Fruit fly (Drosophila melanogaster) whole organism, embryonic: Measurements from ENCODE around the gene CG7183.

Source experiments
- Atf3 ChIP-seq: fragments of 200-800 bp; sonication (Bioruptor generic); optimal IDR thresholded peaks from 3 replicates; lab custom pipeline; 2016; ENCODE audit warnings: missing biosample characterization, missing genetic modification characterization
- BtbVII ChIP-seq: fragments of 200-800 bp; sonication (Bioruptor generic); optimal IDR thresholded peaks from 3 replicates; lab custom pipeline; 2017; ENCODE audit warnings: missing biosample characterization, mild to moderate bottlenecking, missing genetic modification characterization
- CG10565 ChIP-seq: fragments of 200-800 bp; sonication (Bioruptor generic); optimal IDR thresholded peaks from 3 replicates; lab custom pipeline; 2016; ENCODE audit warnings: missing biosample characterization, mild to moderate bottlenecking, missing genetic modification characterization
- CG11456 ChIP-seq: fragments of 200-800 bp; sonication (Bioruptor generic); IDR thresholded peaks from 3 replicates; pipeline ENCODE4 v1.3.6; 2022; ENCODE audit warnings: missing biosample characterization, missing genetic modification characterization
- CG12236 ChIP-seq: fragments of 200-800 bp; sonication (Bioruptor generic); optimal IDR thresholded peaks from 2 replicates; lab custom pipeline; 2016; ENCODE audit warnings: missing biosample characterization, missing genetic modification characterization
- CG12769 ChIP-seq: fragments of 200-800 bp; sonication (Bioruptor generic); optimal IDR thresholded peaks from 2 replicates; lab custom pipeline; 2019; ENCODE audit warnings: missing biosample characterization, mild to moderate bottlenecking, missing genetic modification characterization, moderate library complexity
- CG13624 ChIP-seq: fragments of 200-800 bp; sonication (Bioruptor generic); optimal IDR thresholded peaks from 2 replicates; lab custom pipeline; 2016; ENCODE audit warnings: missing biosample characterization, missing genetic modification characterization
- CG14860 ChIP-seq: fragments of 200-800 bp; sonication (Bioruptor generic); IDR thresholded peaks from 3 replicates; pipeline ENCODE4 v1.3.6; 2022; ENCODE audit warnings: missing biosample characterization, missing genetic modification characterization; ENCODE audit not compliant: partially characterized antibody
- CG1529 ChIP-seq: fragments of 200-800 bp; sonication (Bioruptor generic); optimal IDR thresholded peaks from 3 replicates; lab custom pipeline; 2018; ENCODE audit warnings: missing biosample characterization, missing genetic modification characterization
- CG17359 ChIP-seq: fragments of 200-800 bp; sonication (Bioruptor generic); optimal IDR thresholded peaks from 3 replicates; lab custom pipeline; 2018; ENCODE audit warnings: missing biosample characterization, mild to moderate bottlenecking, missing genetic modification characterization, moderate library complexity
- CG1792 ChIP-seq: fragments of 200-800 bp; sonication (Bioruptor generic); optimal IDR thresholded peaks from 2 replicates; lab custom pipeline; 2016; ENCODE audit warnings: missing biosample characterization, missing genetic modification characterization
- CG18011 ChIP-seq: fragments of 200-800 bp; sonication (Bioruptor generic); optimal IDR thresholded peaks from 2 replicates; lab custom pipeline; 2017; ENCODE audit warnings: missing biosample characterization, missing genetic modification characterization, mild to moderate bottlenecking, moderate library complexity, missing genotype
- CG2116 ChIP-seq: fragments of 200-800 bp; sonication (Bioruptor generic); optimal IDR thresholded peaks from 3 replicates; lab custom pipeline; 2018; ENCODE audit warnings: missing biosample characterization, mild to moderate bottlenecking, missing genetic modification characterization
- CG2678 ChIP-seq: fragments of 200-800 bp; sonication (Bioruptor generic); optimal IDR thresholded peaks from 3 replicates; lab custom pipeline; 2019; ENCODE audit warnings: missing biosample characterization, mild to moderate bottlenecking, missing genetic modification characterization, moderate library complexity
- CG30403 ChIP-seq: fragments of 200-800 bp; sonication (Bioruptor generic); optimal IDR thresholded peaks from 3 replicates; lab custom pipeline; 2016; ENCODE audit warnings: missing biosample characterization, missing genetic modification characterization
- CG34224 ChIP-seq: fragments of 200-800 bp; sonication (Bioruptor generic); IDR thresholded peaks from 3 replicates; pipeline ENCODE4 v1.3.6; 2022; ENCODE audit warnings: missing biosample characterization, missing genetic modification characterization; ENCODE audit not compliant: partially characterized antibody
- CG3847 ChIP-seq: fragments of 200-800 bp; sonication (Bioruptor generic); IDR thresholded peaks from 2 replicates; pipeline ENCODE4 v1.3.6; 2022; ENCODE audit warnings: missing biosample characterization, missing genetic modification characterization
- CG5245 ChIP-seq: fragments of 200-800 bp; sonication (Bioruptor generic); optimal IDR thresholded peaks from 3 replicates; lab custom pipeline; 2016; ENCODE audit warnings: missing biosample characterization, missing genetic modification characterization
- CG6689 ChIP-seq: fragments of 200-800 bp; sonication (Bioruptor generic); IDR thresholded peaks from 2 replicates; pipeline ENCODE4 v1.3.6; 2022; ENCODE audit warnings: missing biosample characterization, missing genetic modification characterization
- CG7839 ChIP-seq: fragments of 200-800 bp; sonication (Bioruptor generic); optimal IDR thresholded peaks from 3 replicates; lab custom pipeline; 2018; ENCODE audit warnings: missing biosample characterization, mild to moderate bottlenecking, missing genetic modification characterization, moderate library complexity
- CG8478 ChIP-seq: fragments of >200 bp; optimal IDR thresholded peaks from 2 replicates; lab custom pipeline; 2018
- CTCF ChIP-seq: fragments of 200-800 bp; sonication (Bioruptor generic); optimal IDR thresholded peaks from 2 replicates; lab custom pipeline; 2017; ENCODE audit warnings: missing biosample characterization, mild to moderate bottlenecking, missing genetic modification characterization, moderate library complexity
- Chrac-16 ChIP-seq: fragments of 200-800 bp; sonication (Bioruptor generic); optimal IDR thresholded peaks from 3 replicates; lab custom pipeline; 2016; ENCODE audit warnings: missing biosample characterization, missing genetic modification characterization
- Dip3 ChIP-seq: fragments of 200-800 bp; sonication (Bioruptor generic); optimal IDR thresholded peaks from 3 replicates; lab custom pipeline; 2016; ENCODE audit warnings: missing biosample characterization, missing genetic modification characterization
- E2f2 ChIP-seq: fragments of 200-800 bp; sonication (Bioruptor generic); IDR thresholded peaks from 2 replicates; pipeline ENCODE4 v1.3.6; 2022; ENCODE audit warnings: missing biosample characterization, missing genetic modification characterization
- Fer2 ChIP-seq: fragments of 200-800 bp; sonication (Bioruptor generic); optimal IDR thresholded peaks from 2 replicates; lab custom pipeline; 2018; ENCODE audit warnings: missing biosample characterization, mild to moderate bottlenecking, missing genetic modification characterization, moderate library complexity
- Fer3 ChIP-seq: fragments of 200-800 bp; sonication (Bioruptor generic); optimal IDR thresholded peaks from 2 replicates; lab custom pipeline; 2018; ENCODE audit warnings: missing biosample characterization, mild to moderate bottlenecking, missing genetic modification characterization, moderate library complexity
- HLH54F ChIP-seq: fragments of 200-800 bp; sonication (Bioruptor generic); optimal IDR thresholded peaks from 3 replicates; lab custom pipeline; 2016; ENCODE audit warnings: missing biosample characterization, missing genetic modification characterization
- Hey ChIP-seq: fragments of 200-800 bp; sonication (Bioruptor generic); optimal IDR thresholded peaks from 3 replicates; lab custom pipeline; 2018; ENCODE audit warnings: missing biosample characterization, mild to moderate bottlenecking, missing genetic modification characterization
- Hmr ChIP-seq: fragments of 200-800 bp; sonication (Bioruptor generic); optimal IDR thresholded peaks from 3 replicates; lab custom pipeline; 2017; ENCODE audit warnings: mild to moderate bottlenecking, missing biosample characterization, missing genetic modification reagents, missing genetic modification characterization
- Optix ChIP-seq: fragments of 200-800 bp; sonication (Bioruptor generic); IDR thresholded peaks from 3 replicates; pipeline ENCODE4 v1.3.6; 2022; ENCODE audit warnings: missing biosample characterization, missing genetic modification characterization
- Scr ChIP-seq: fragments of 200-800 bp; sonication (Bioruptor generic); IDR thresholded peaks from 2 replicates; pipeline ENCODE4 v1.3.6; 2022; ENCODE audit warnings: missing biosample characterization, missing genetic modification characterization; ENCODE audit not compliant: partially characterized antibody
- Trl ChIP-seq, 3 experiments: fragments of >200 bp in 2 of 3; fragments of 200-800 bp in 1 of 3; sonication (Bioruptor generic) in 1 of 3; optimal IDR thresholded peaks; 2 replicates in 1 of 3; 3 replicates in 2 of 3; lab custom pipeline; 2016 to 2017; ENCODE audit warnings: missing biosample characterization in 1 of 3, missing genetic modification characterization in 1 of 3
- Xrp1 ChIP-seq: fragments of 200-800 bp; sonication (Bioruptor generic); IDR thresholded peaks from 2 replicates; pipeline ENCODE4 v1.3.6; 2022; ENCODE audit warnings: missing biosample characterization, missing genetic modification characterization
- cato ChIP-seq: fragments of 200-800 bp; sonication (Bioruptor generic); optimal IDR thresholded peaks from 2 replicates; lab custom pipeline; 2016; ENCODE audit warnings: missing biosample characterization, missing genetic modification characterization, borderline replicate concordance
- esg ChIP-seq: fragments of 200-800 bp; sonication (Bioruptor generic); conservative IDR thresholded peaks from 2 replicates; pipeline ENCODE4 v1.3.6; 2022; ENCODE audit warnings: missing biosample characterization, missing genetic modification characterization
- ftz-f1 ChIP-seq: fragments of 200-800 bp; sonication (Bioruptor generic); optimal IDR thresholded peaks from 2 replicates; lab custom pipeline; 2016; ENCODE audit warnings: missing biosample characterization, missing genetic modification characterization
- grn ChIP-seq: fragments of 200-800 bp; sonication (Bioruptor generic); optimal IDR thresholded peaks from 3 replicates; lab custom pipeline; 2017; ENCODE audit warnings: missing biosample characterization, missing genetic modification characterization
- hbn ChIP-seq: fragments of 200-800 bp; sonication (Bioruptor generic); IDR thresholded peaks from 2 replicates; pipeline ENCODE4 v1.3.6; 2022; ENCODE audit warnings: missing biosample characterization, missing genetic modification characterization; ENCODE audit not compliant: partially characterized antibody
- her ChIP-seq: fragments of 200-800 bp; sonication (Bioruptor generic); optimal IDR thresholded peaks from 2 replicates; lab custom pipeline; 2016; ENCODE audit warnings: missing biosample characterization, missing genetic modification characterization
- insv ChIP-seq, 2 experiments: fragments of 200-800 bp; sonication (Bioruptor generic); optimal IDR thresholded peaks; 3 replicates each; lab custom pipeline; 2016 to 2018; ENCODE audit warnings: missing biosample characterization in 2 of 2, missing genetic modification characterization in 2 of 2
- knrl ChIP-seq: fragments of 200-800 bp; sonication (Bioruptor generic); IDR thresholded peaks from 3 replicates; pipeline ENCODE4 v1.3.6; 2022; ENCODE audit warnings: missing biosample characterization, missing genetic modification characterization; ENCODE audit not compliant: partially characterized antibody
- lilli ChIP-seq: fragments of 200-800 bp; sonication (Bioruptor generic); optimal IDR thresholded peaks from 3 replicates; lab custom pipeline; 2016; ENCODE audit warnings: missing biosample characterization, missing genetic modification characterization
- lmd ChIP-seq: fragments of 200-800 bp; sonication (Bioruptor generic); IDR thresholded peaks from 2 replicates; pipeline ENCODE4 v1.3.6; 2022; ENCODE audit warnings: missing biosample characterization, missing genetic modification characterization
- pan ChIP-seq, 4 experiments: fragments of >200 bp in 3 of 4; fragments of 200-800 bp in 1 of 4; sonication (Bioruptor generic) in 1 of 4; optimal IDR thresholded peaks in 3 of 4; IDR thresholded peaks in 1 of 4; 2 replicates each; pipeline versions ENCODE4 v1.3.6 to Lab custom; 2017 to 2022; ENCODE audit warnings: missing biosample characterization in 2 of 4, missing genetic modification characterization in 2 of 4, mixed read lengths in 1 of 4
- row ChIP-seq: fragments of 200-800 bp; sonication (Bioruptor generic); IDR thresholded peaks from 3 replicates; pipeline ENCODE4 v1.3.6; 2022; ENCODE audit warnings: missing biosample characterization, missing genetic modification characterization
- sens-2 ChIP-seq: fragments of 200-800 bp; sonication (Bioruptor generic); IDR thresholded peaks from 2 replicates; pipeline ENCODE4 v1.3.6; 2022; ENCODE audit warnings: missing biosample characterization, missing genetic modification characterization
- slou ChIP-seq: fragments of 200-800 bp; sonication (Bioruptor generic); optimal IDR thresholded peaks from 3 replicates; lab custom pipeline; 2016; ENCODE audit warnings: missing biosample characterization, missing genetic modification characterization
- stwl ChIP-seq: fragments of 200-800 bp; sonication (Bioruptor generic); optimal IDR thresholded peaks from 3 replicates; lab custom pipeline; 2018; ENCODE audit warnings: missing biosample characterization, mild to moderate bottlenecking, missing genetic modification characterization, moderate library complexity
- tio ChIP-seq: fragments of 200-800 bp; sonication (Bioruptor generic); optimal IDR thresholded peaks from 2 replicates; lab custom pipeline; 2017; ENCODE audit warnings: missing biosample characterization, missing genetic modification characterization, inconsistent platforms

CG7183 gene

dm6 chr3R:18168398-18168797 is 52.1 kb downstream of the CG7183 start (continued):
- 0 out of 2 replicates have a peak, but pooled peaks have one; percentile 38 for TF ChIP-seq CG3847 (GFP tag; lab: Robert Waterston, UW)
- no peak for TF ChIP-seq knrl (GFP tag; lab: Robert Waterston, UW)
- TF ChIP-seq CG7839 (tag; lab: Kevin White, UChicago), result peak; percentile 23
- TF ChIP-seq ftz-f1, result peak; percentile 15
- TF ChIP-seq esg (GFP tag; lab: Robert Waterston, UW), result no peak
- TF ChIP-seq her (GFP tag; lab: Kevin White, UChicago), result peak; percentile 34
- TF ChIP-seq CTCF, result peak; percentile 56
- peak; percentile 43 for TF ChIP-seq hbn (GFP tag; lab: Robert Waterston, UW)
- TF ChIP-seq CG10565 (GFP tag; lab: Kevin White, UChicago), result no peak
- peak; percentile 22 for TF ChIP-seq CG30403 (GFP tag; lab: Kevin White, UChicago)
- peak; percentile 34; the same call in 1 of the 2 replicates for TF ChIP-seq Xrp1 (GFP tag; lab: Robert Waterston, UW)
- peak; percentile 14 for TF ChIP-seq Fer2
- peak; percentile 16; the same call in 1 of the 2 replicates for TF ChIP-seq lmd (GFP tag; lab: Robert Waterston, UW)
- TF ChIP-seq BtbVII (GFP tag; lab: Kevin White, UChicago), result peak; percentile 52
- TF ChIP-seq E2f2 (GFP tag; lab: Robert Waterston, UW), result peak; percentile 44; the same call in 1 of the 2 replicates
- TF ChIP-seq CG11456, result no peak
- TF ChIP-seq Fer3 (tag; lab: Kevin White, UChicago), result peak; percentile 35
- no peak for TF ChIP-seq slou (GFP tag; lab: Kevin White, UChicago)
- no peak for TF ChIP-seq CG18011 (GFP tag; lab: Kevin White, UChicago)
- no peak for TF ChIP-seq Atf3
- no peak for TF ChIP-seq CG12769 (tag; lab: Kevin White, UChicago)
- TF ChIP-seq pan (optimal IDR thresholded peaks at IDR 0.05; lab: Kevin White, UChicago), result no peak
- peak in 1 of 2 experiments; percentile 27 for TF ChIP-seq pan (GFP tag; optimal IDR thresholded peaks at IDR 0.05 in 1 of 2, IDR thresholded peaks at IDR 0.05 in 1 of 2)
- TF ChIP-seq Dip3 (GFP tag; lab: Kevin White, UChicago), result peak; percentile 21
- no peak for TF ChIP-seq CG14860 (GFP tag; lab: Robert Waterston, UW)
- peak; percentile 37 for TF ChIP-seq CG17359 (tag; lab: Kevin White, UChicago)
- TF ChIP-seq cato (GFP tag; lab: Kevin White, UChicago), result no peak
- TF ChIP-seq Trl (optimal IDR thresholded peaks at IDR 0.05; lab: Kevin White, UChicago), result peak; percentile 98 to 99
- TF ChIP-seq Trl (GFP tag; optimal IDR thresholded peaks at IDR 0.05; lab: Kevin White, UChicago), result peak; percentile 85
- TF ChIP-seq CG12236, result no peak
- peak; percentile 63 for TF ChIP-seq row (GFP tag; lab: Robert Waterston, UW)
- TF ChIP-seq Scr (GFP tag; lab: Robert Waterston, UW), result peak; percentile 22; the same call in 1 of the 2 replicates
- TF ChIP-seq CG1792, result no peak
- no peak for TF ChIP-seq Optix
- no peak for TF ChIP-seq insv (GFP tag; optimal IDR thresholded peaks at IDR 0.05; lab: Kevin White, UChicago)
- TF ChIP-seq Hey (tag; lab: Kevin White, UChicago), result no peak
- peak; percentile 24 for TF ChIP-seq CG2116 (GFP tag; lab: Kevin White, UChicago)
- peak; percentile 20 for TF ChIP-seq stwl (tag; lab: Kevin White, UChicago)
- peak; percentile 56 for TF ChIP-seq CG2678
- TF ChIP-seq CG6689 (GFP tag; lab: Robert Waterston, UW), result 0 out of 2 replicates have a peak, but pooled peaks have one; percentile 11
- TF ChIP-seq tio, result no peak
- TF ChIP-seq Hmr (GFP tag; lab: Kevin White, UChicago), result peak; percentile 38
- peak; percentile 11 for TF ChIP-seq lilli (GFP tag; lab: Kevin White, UChicago)
- TF ChIP-seq CG5245, result no peak
- peak; percentile 43; the same call in 2 of the 3 replicates for TF ChIP-seq CG34224 (GFP tag; lab: Robert Waterston, UW)
- TF ChIP-seq CG13624 (GFP tag; lab: Kevin White, UChicago), result peak; percentile 10
- no peak for TF ChIP-seq grn (GFP tag; lab: Kevin White, UChicago)
- no peak for TF ChIP-seq Chrac-16 (GFP tag; lab: Kevin White, UChicago)
- TF ChIP-seq CG1529 (GFP tag; lab: Kevin White, UChicago), result no peak
- TF ChIP-seq HLH54F, result peak; percentile 3
- TF ChIP-seq CG8478 (lab: Kevin White, UChicago), result no peak
- TF ChIP-seq sens-2, result 0 out of 2 replicates have a peak, but pooled peaks have one; percentile 13
